Worm (Caenorhabditis elegans) whole organism, L1 larva: Measurements from ENCODE around the gene wrt-4.

Experiments
- F16B12.6 ChIP-seq: fragments of 150-350 bp; optimal IDR thresholded peaks from 2 replicates; lab custom pipeline; 2014; ENCODE audit warnings: missing biosample characterization, missing genetic modification characterization
- Y116A8C.19 ChIP-seq: sonication (generic microtip); optimal IDR thresholded peaks from 2 replicates; lab custom pipeline; 2016; ENCODE audit warnings: missing compliant biosample characterization, missing genetic modification characterization, borderline replicate concordance
- aha-1 ChIP-seq: fragments of 150-350 bp; optimal IDR thresholded peaks from 2 replicates; lab custom pipeline; 2014; ENCODE audit warnings: missing biosample characterization, missing genetic modification characterization
- alr-1 ChIP-seq: fragments of 200-800 bp; sonication (Bioruptor generic); optimal IDR thresholded peaks from 2 replicates; lab custom pipeline; 2018; ENCODE audit warnings: borderline replicate concordance, mild to moderate bottlenecking, missing genetic modification characterization, missing compliant biosample characterization
- ama-1 ChIP-seq: fragments of 150-350 bp; optimal IDR thresholded peaks from 2 replicates; lab custom pipeline; 2014
- blmp-1 ChIP-seq: fragments of 150-350 bp; optimal IDR thresholded peaks from 2 replicates; lab custom pipeline; 2014; ENCODE audit warnings: missing biosample characterization, missing genetic modification characterization
- ceh-63 ChIP-seq: fragments of 200-800 bp; sonication (Bioruptor generic); optimal IDR thresholded peaks from 2 replicates; lab custom pipeline; 2018; ENCODE audit warnings: mild to moderate bottlenecking, missing genetic modification characterization, missing compliant biosample characterization
- ceh-8 ChIP-seq: fragments of 200-800 bp; sonication (Bioruptor generic); optimal IDR thresholded peaks from 2 replicates; lab custom pipeline; 2018; ENCODE audit warnings: mild to moderate bottlenecking, missing genetic modification characterization, moderate library complexity, missing compliant biosample characterization
- ceh-90 ChIP-seq: sonication (generic microtip); optimal IDR thresholded peaks from 2 replicates; lab custom pipeline; 2016; ENCODE audit warnings: missing genetic modification characterization, missing compliant biosample characterization
- ces-1 ChIP-seq: fragments of 150-350 bp; optimal IDR thresholded peaks from 2 replicates; lab custom pipeline; 2014; ENCODE audit warnings: missing biosample characterization, missing genetic modification reagents, missing genetic modification characterization
- dpl-1 ChIP-seq, 3 experiments: fragments of 150-350 bp in 2 of 3; sonication (generic microtip) in 1 of 3; optimal IDR thresholded peaks; 2 replicates each; lab custom pipeline; 2014 to 2017; ENCODE audit warnings: missing biosample characterization in 3 of 3, missing genetic modification characterization in 3 of 3, missing genetic modification reagents in 3 of 3
- dsc-1 ChIP-seq: sonication (generic microtip); optimal IDR thresholded peaks from 2 replicates; lab custom pipeline; 2016; ENCODE audit warnings: mild to moderate bottlenecking, missing genetic modification characterization, missing compliant biosample characterization
- efl-1 ChIP-seq, 4 experiments: fragments of 150-350 bp; optimal IDR thresholded peaks in 3 of 4; peaks in 1 of 4; 1 replicate in 1 of 4; 2 replicates in 3 of 4; lab custom pipeline; 2014; ENCODE audit warnings: missing biosample characterization in 2 of 4, missing genetic modification characterization in 2 of 4, missing genetic modification reagents in 2 of 4
- efl-3 ChIP-seq: fragments of 200-800 bp; sonication (Bioruptor generic); optimal IDR thresholded peaks from 2 replicates; lab custom pipeline; 2018; ENCODE audit warnings: mild to moderate bottlenecking, missing genetic modification characterization, missing compliant biosample characterization
- egl-13 ChIP-seq: sonication (generic microtip); optimal IDR thresholded peaks from 2 replicates; lab custom pipeline; 2016; ENCODE audit warnings: missing genotype, missing genetic modification reagents, missing genetic modification characterization, missing compliant biosample characterization
- elt-3 ChIP-seq, 6 experiments: fragments of 150-350 bp in 1 of 6; sonication (generic microtip); optimal IDR thresholded peaks; 2 replicates each; lab custom pipeline; 2017 to 2018; ENCODE audit warnings: missing biosample characterization in 6 of 6, missing genetic modification characterization in 6 of 6, inconsistent platforms in 1 of 6
- fkh-10 ChIP-seq: sonication (generic microtip); optimal IDR thresholded peaks from 2 replicates; lab custom pipeline; 2017; ENCODE audit warnings: missing biosample characterization, missing genetic modification reagents, missing genetic modification characterization
- fkh-4 ChIP-seq: sonication (generic microtip); optimal IDR thresholded peaks from 2 replicates; lab custom pipeline; 2016; ENCODE audit warnings: missing compliant biosample characterization, missing genetic modification characterization, borderline replicate concordance
- fos-1 ChIP-seq: fragments of 150-350 bp; optimal IDR thresholded peaks from 2 replicates; lab custom pipeline; 2014; ENCODE audit warnings: missing biosample characterization, missing genetic modification characterization
- grh-1 ChIP-seq: fragments of 200-800 bp; sonication (Bioruptor generic); IDR thresholded peaks from 2 replicates; pipeline ENCODE4 v1.3.6; 2022; ENCODE audit warnings: missing genetic modification reagents, missing genetic modification characterization, missing compliant biosample characterization
- hlh-4 ChIP-seq: sonication (generic microtip); optimal IDR thresholded peaks from 2 replicates; lab custom pipeline; 2016; ENCODE audit warnings: mild to moderate bottlenecking, missing genetic modification characterization, missing compliant biosample characterization
- isw-1 ChIP-seq: fragments of 200-800 bp; sonication (Bioruptor generic); IDR thresholded peaks from 2 replicates; pipeline ENCODE4 v1.3.6; 2022; ENCODE audit warnings: missing genetic modification characterization, missing compliant biosample characterization
- lin-13 ChIP-seq: fragments of 150-350 bp; optimal IDR thresholded peaks from 2 replicates; lab custom pipeline; 2014; ENCODE audit warnings: missing biosample characterization, missing genetic modification reagents, missing genetic modification characterization
- lin-14 ChIP-seq: fragments of 200-800 bp; sonication (Bioruptor generic); optimal IDR thresholded peaks from 2 replicates; lab custom pipeline; 2018; ENCODE audit warnings: mild to moderate bottlenecking, missing genetic modification characterization, moderate library complexity, missing compliant biosample characterization
- nhr-19 ChIP-seq: fragments of 200-800 bp; sonication (Bioruptor generic); conservative IDR thresholded peaks from 2 replicates; pipeline ENCODE4 v1.3.6; 2022; ENCODE audit warnings: missing genetic modification characterization, missing compliant biosample characterization
- nhr-20 ChIP-seq: sonication (generic microtip); optimal IDR thresholded peaks from 2 replicates; lab custom pipeline; 2016; ENCODE audit warnings: mild to moderate bottlenecking, missing genetic modification characterization, missing compliant biosample characterization
- nhr-237 ChIP-seq: fragments of 150-350 bp; optimal IDR thresholded peaks from 2 replicates; lab custom pipeline; 2014; ENCODE audit warnings: missing biosample characterization, missing genetic modification characterization
- nhr-47 ChIP-seq: sonication (generic microtip); optimal IDR thresholded peaks from 2 replicates; lab custom pipeline; 2016; ENCODE audit warnings: mild to moderate bottlenecking, missing genetic modification characterization, moderate library complexity, missing compliant biosample characterization
- nhr-71 ChIP-seq: sonication (generic microtip); optimal IDR thresholded peaks from 2 replicates; lab custom pipeline; 2016; ENCODE audit warnings: mild to moderate bottlenecking, missing genetic modification characterization, moderate library complexity, missing compliant biosample characterization
- nhr-84 ChIP-seq: sonication (generic microtip); optimal IDR thresholded peaks from 2 replicates; lab custom pipeline; 2017; ENCODE audit warnings: missing biosample characterization, missing genetic modification characterization
- nhr-85 ChIP-seq: sonication (generic microtip); peaks from one replicate; lab custom pipeline; 2016; ENCODE audit warnings: missing genetic modification characterization, inconsistent platforms, missing compliant biosample characterization
- nhr-90 ChIP-seq: sonication (generic microtip); optimal IDR thresholded peaks from 2 replicates; lab custom pipeline; 2016; ENCODE audit warnings: mild to moderate bottlenecking, missing genetic modification characterization, missing compliant biosample characterization; ENCODE audit not compliant: poor library complexity
- rnt-1 ChIP-seq: sonication (generic microtip); optimal IDR thresholded peaks from 2 replicates; lab custom pipeline; 2016; ENCODE audit warnings: mild to moderate bottlenecking, missing genetic modification characterization, moderate library complexity, missing compliant biosample characterization
- skn-1 ChIP-seq: fragments of 150-350 bp; optimal IDR thresholded peaks from 2 replicates; lab custom pipeline; 2014; ENCODE audit warnings: missing biosample characterization, missing genetic modification characterization
- sox-4 ChIP-seq: sonication (generic microtip); optimal IDR thresholded peaks from 2 replicates; lab custom pipeline; 2016; ENCODE audit warnings: missing genetic modification characterization, missing compliant biosample characterization
- sptf-1 ChIP-seq: fragments of 150-350 bp; optimal IDR thresholded peaks from 2 replicates; lab custom pipeline; 2014; ENCODE audit warnings: missing biosample characterization, missing genetic modification characterization
- sup-37 ChIP-seq: fragments of 200-800 bp; sonication (Bioruptor generic); optimal IDR thresholded peaks from 2 replicates; lab custom pipeline; 2018; ENCODE audit warnings: mild to moderate bottlenecking, missing genetic modification characterization, missing compliant biosample characterization
- swsn-7 ChIP-seq: sonication (generic microtip); optimal IDR thresholded peaks from 2 replicates; lab custom pipeline; 2016; ENCODE audit warnings: missing genetic modification characterization, missing compliant biosample characterization
- tbx-2 ChIP-seq: sonication (generic microtip); optimal IDR thresholded peaks from 2 replicates; lab custom pipeline; 2016; ENCODE audit warnings: missing genetic modification characterization, missing compliant biosample characterization
- tlp-1 ChIP-seq: fragments of 150-350 bp; optimal IDR thresholded peaks from 2 replicates; lab custom pipeline; 2014; ENCODE audit warnings: missing biosample characterization, missing genetic modification characterization
- unc-130 ChIP-seq: fragments of 150-350 bp; optimal IDR thresholded peaks from 2 replicates; lab custom pipeline; 2017; ENCODE audit warnings: missing biosample characterization, missing genetic modification characterization, inconsistent platforms
- unc-30 ChIP-seq: sonication (generic microtip); optimal IDR thresholded peaks from 2 replicates; lab custom pipeline; 2017; ENCODE audit warnings: missing biosample characterization, missing genetic modification characterization
- unc-62 ChIP-seq: fragments of 150-350 bp; optimal IDR thresholded peaks from 2 replicates; lab custom pipeline; 2014; ENCODE audit warnings: missing biosample characterization, missing genetic modification reagents, missing genetic modification characterization
- unc-98 ChIP-seq: fragments of 200-800 bp; sonication (Bioruptor generic); IDR thresholded peaks from 2 replicates; pipeline ENCODE4 v1.3.6; 2022; ENCODE audit warnings: missing genetic modification characterization, missing compliant biosample characterization
- xbp-1 ChIP-seq: sonication (generic microtip); optimal IDR thresholded peaks from 2 replicates; lab custom pipeline; 2016; ENCODE audit warnings: missing genetic modification characterization, missing compliant biosample characterization
- zag-1 ChIP-seq: fragments of 150-350 bp; optimal IDR thresholded peaks from 2 replicates; lab custom pipeline; 2014; ENCODE audit warnings: missing biosample characterization, missing genetic modification characterization
- zip-4 ChIP-seq: fragments of 200-800 bp; sonication (Bioruptor generic); optimal IDR thresholded peaks from 2 replicates; lab custom pipeline; 2018; ENCODE audit warnings: mild to moderate bottlenecking, missing genetic modification characterization, moderate library complexity, missing compliant biosample characterization
- ztf-4 ChIP-seq: fragments of 150-350 bp; optimal IDR thresholded peaks from 2 replicates; lab custom pipeline; 2014; ENCODE audit warnings: missing biosample characterization, missing genetic modification characterization

Gene wrt-4

ce11 chrX:15784570-15784969 is 27.5 kb upstream of the wrt-4 start, which contains the start of gene Y7A5A.3:
TSS of gene Y7A5A.3 (minus strand) at chrX:15784670.
- TF ChIP-seq zip-4 (no peak), elt-3 (tag; optimal IDR thresholded peaks at IDR 0.05; lab: Kevin White, UChicago) (no peak), tbx-2 (no peak), zag-1 (tag; lab: Kevin White, UChicago) (no peak), fos-1 (tag; lab: Kevin White, UChicago) (no peak), xbp-1 (no peak), rnt-1 (tag; lab: Kevin White, UChicago) (no peak), unc-30 (tag; lab: Kevin White, UChicago) (no peak), dsc-1 (tag; lab: Kevin White, UChicago) (no peak), hlh-4 (tag; lab: Kevin White, UChicago) (no peak), nhr-237 (tag; lab: Kevin White, UChicago) (no peak), ces-1 (no peak), F16B12.6 (tag; lab: Kevin White, UChicago) (no peak), ztf-4 (tag; lab: Kevin White, UChicago) (no peak)

ce11 chrX:15782027-15782426 is 25.0 kb upstream of the wrt-4 start, which contains the start of gene Y7A5A.24:
TSS of gene Y7A5A.24 (minus strand) at chrX:15782127.
- TF ChIP-seq sptf-1 (tag; lab: Kevin White, UChicago) (no peak), efl-1 (optimal IDR thresholded peaks at IDR 0.05; lab: Kevin White, UChicago) (no peak), efl-1 (GFP tag; optimal IDR thresholded peaks at IDR 0.05 in 1 of 2; lab: Kevin White, UChicago) (peak in 1 of 2 experiments; percentile 7), fos-1 (tag; lab: Kevin White, UChicago) (no peak), nhr-85 (tag; lab: Kevin White, UChicago) (no peak), blmp-1 (tag; lab: Kevin White, UChicago) (no peak)

ce11 chrX:15779503-15779902 is 22.4 kb upstream of the wrt-4 start:
- TF ChIP-seq isw-1 (GFP tag; lab: Robert Waterston, UW) = no peak
- TF ChIP-seq ceh-8 = no peak
- TF ChIP-seq lin-14 = peak; percentile 78
- TF ChIP-seq zag-1 (tag; lab: Kevin White, UChicago) = no peak
- TF ChIP-seq alr-1 (tag; lab: Kevin White, UChicago) = no peak
- TF ChIP-seq egl-13 = no peak
- TF ChIP-seq nhr-20 = peak; percentile 50
- no peak for TF ChIP-seq aha-1 (tag; lab: Kevin White, UChicago)
- no peak for TF ChIP-seq tlp-1 (tag; lab: Kevin White, UChicago)
- TF ChIP-seq nhr-47 (tag; lab: Kevin White, UChicago) = no peak
- no peak for TF ChIP-seq ceh-63 (GFP tag; lab: Kevin White, UChicago)
- no peak for TF ChIP-seq lin-13 (GFP tag; lab: Kevin White, UChicago)
- TF ChIP-seq ama-1 (lab: Kevin White, UChicago) = peak; percentile 28
- no peak for TF ChIP-seq swsn-7 (tag; lab: Kevin White, UChicago)
- no peak for TF ChIP-seq unc-30 (tag; lab: Kevin White, UChicago)
- TF ChIP-seq unc-98 (GFP tag; lab: Robert Waterston, UW) = no peak
- no peak for TF ChIP-seq sup-37 (GFP tag; lab: Kevin White, UChicago)
- peak; percentile 45 for TF ChIP-seq rnt-1 (tag; lab: Kevin White, UChicago)
- TF ChIP-seq dpl-1 (GFP tag; optimal IDR thresholded peaks at IDR 0.05; lab: Kevin White, UChicago) = no peak
- no peak for TF ChIP-seq Y116A8C.19 (tag; lab: Kevin White, UChicago)
- TF ChIP-seq nhr-19 (GFP tag; lab: Robert Waterston, UW) = peak; percentile 7; the same call in 1 of the 2 replicates
- TF ChIP-seq efl-3 (GFP tag; lab: Kevin White, UChicago) = no peak
- TF ChIP-seq unc-62 (GFP tag; lab: Kevin White, UChicago) = no peak
- TF ChIP-seq grh-1 (GFP tag; lab: Robert Waterston, UW) = no peak
- no peak for TF ChIP-seq dsc-1 (tag; lab: Kevin White, UChicago)
- TF ChIP-seq nhr-71 = peak; percentile 58
- TF ChIP-seq nhr-90 = no peak
- no peak for TF ChIP-seq F16B12.6 (tag; lab: Kevin White, UChicago)
- TF ChIP-seq fkh-4 (tag; lab: Kevin White, UChicago) = no peak
- TF ChIP-seq hlh-4 (tag; lab: Kevin White, UChicago) = no peak
- TF ChIP-seq fkh-10 (GFP tag; lab: Kevin White, UChicago) = no peak
- TF ChIP-seq ces-1 = no peak
- TF ChIP-seq ceh-90 (tag; lab: Kevin White, UChicago) = no peak
- no peak for TF ChIP-seq sox-4 (tag; lab: Kevin White, UChicago)
- peak; percentile 75 for TF ChIP-seq blmp-1 (tag; lab: Kevin White, UChicago)
- TF ChIP-seq unc-130 (tag; lab: Kevin White, UChicago) = peak; percentile 55
- no peak for TF ChIP-seq zip-4
- TF ChIP-seq nhr-84 (tag; lab: Kevin White, UChicago) = no peak
- TF ChIP-seq skn-1 (tag; lab: Kevin White, UChicago) = peak; percentile 0
